Fruit fly (Drosophila melanogaster): ENCODE measurements around the gene CG1764.
A peak's percentile ranks its signal among the peaks of the same experiment; 100 is the strongest.

CG1764 gene

dm6 chrX:13251310-13251709, 50.9 kb downstream of the CG1764 start (continued):
- TF ChIP-seq Smox (GFP tag; optimal IDR thresholded peaks at IDR 0.05): peak; percentile 93
- peak; percentile 94 for TF ChIP-seq net (GFP tag; optimal IDR thresholded peaks at IDR 0.05)
- TF ChIP-seq CG10669 (GFP tag; optimal IDR thresholded peaks at IDR 0.05): peak; percentile 94
- TF ChIP-seq fkh (GFP tag; optimal IDR thresholded peaks at IDR 0.05): peak; percentile 29
- TF ChIP-seq CG3919 (GFP tag; optimal IDR thresholded peaks at IDR 0.05): peak; percentile 97
- peak; percentile 96 for TF ChIP-seq pdm3 (GFP tag; optimal IDR thresholded peaks at IDR 0.05)
- peak; percentile 71 for TF ChIP-seq Hr38 (GFP tag; optimal IDR thresholded peaks at IDR 0.05)
- peak; percentile 67 for TF ChIP-seq Eip93F (GFP tag; optimal IDR thresholded peaks at IDR 0.05)
- peak; percentile 86 for TF ChIP-seq CG6854 (GFP tag; optimal IDR thresholded peaks at IDR 0.05)
- TF ChIP-seq CG11762 (GFP tag; optimal IDR thresholded peaks at IDR 0.05; ENCODE audit: insufficient read depth): peak; percentile 91
- TF ChIP-seq CG6163 (GFP tag; IDR thresholded peaks at IDR 0.05): peak; percentile 97
- peak; percentile 94 for TF ChIP-seq CG10631 (GFP tag; optimal IDR thresholded peaks at IDR 0.05)
- TF ChIP-seq CG9139 (GFP tag; optimal IDR thresholded peaks at IDR 0.05): peak; percentile 88
- TF ChIP-seq vri (GFP tag; optimal IDR thresholded peaks at IDR 0.05): peak; percentile 92

dm6 chrX:13249732-13250395, 52.4 kb downstream of the CG1764 start:
- TF ChIP-seq CG32006 (GFP tag; optimal IDR thresholded peaks at IDR 0.05) (peak; percentile 62), Eip78C (GFP tag) (peak; percentile 7), CG8119 (GFP tag; IDR thresholded peaks at IDR 0.05) (peak; percentile 32; the same call in 1 of the 3 replicates), eg (GFP tag; IDR thresholded peaks at IDR 0.05) (0 out of 3 replicates have a peak, but pooled peaks have one; percentile 9), svp (GFP tag) (peak; percentile 20), acj6 (GFP tag; optimal IDR thresholded peaks at IDR 0.05) (no peak), CG6163 (GFP tag; IDR thresholded peaks at IDR 0.05) (0 out of 3 replicates have a peak, but pooled peaks have one; percentile 11), CG15336 (GFP tag; IDR thresholded peaks at IDR 0.05) (peak; percentile 49), esn (GFP tag; optimal IDR thresholded peaks at IDR 0.05) (no peak)

dm6 chrX:13248515-13248914, 53.7 kb downstream of the CG1764 start:
- TF ChIP-seq dac (GFP tag; optimal IDR thresholded peaks at IDR 0.05): no peak
- no peak for TF ChIP-seq Sox15 (GFP tag; optimal IDR thresholded peaks at IDR 0.05)
- no peak for TF ChIP-seq Eip78C (GFP tag)
- no peak for TF ChIP-seq salr (GFP tag; optimal IDR thresholded peaks at IDR 0.05)
- no peak for TF ChIP-seq CG6276 (GFP tag; optimal IDR thresholded peaks at IDR 0.05)

dm6 chrX:13247789-13248188, 54.4 kb downstream of the CG1764 start:
- TF ChIP-seq ss (GFP tag; optimal IDR thresholded peaks at IDR 0.05) (no peak), Hr4 (GFP tag; optimal IDR thresholded peaks at IDR 0.05) (no peak), Gug (GFP tag; IDR thresholded peaks at IDR 0.05) (no peak), Smox (GFP tag; optimal IDR thresholded peaks at IDR 0.05) (no peak), CG8632 (GFP tag; optimal IDR thresholded peaks at IDR 0.05) (no peak), CG3919 (GFP tag; optimal IDR thresholded peaks at IDR 0.05) (no peak), CG11762 (GFP tag; optimal IDR thresholded peaks at IDR 0.05; ENCODE audit: insufficient read depth) (no peak), Sox15 (GFP tag; optimal IDR thresholded peaks at IDR 0.05) (no peak), CG6276 (GFP tag; optimal IDR thresholded peaks at IDR 0.05) (no peak), acj6 (GFP tag; optimal IDR thresholded peaks at IDR 0.05) (no peak), Met (GFP tag; optimal IDR thresholded peaks at IDR 0.05) (no peak), Ets21C (GFP tag; optimal IDR thresholded peaks at IDR 0.05) (no peak), CG8319 (GFP tag; optimal IDR thresholded peaks at IDR 0.05) (no peak)

dm6 chrX:13245767-13246166, 56.4 kb downstream of the CG1764 start:
- TF ChIP-seq CG6792 (GFP tag; optimal IDR thresholded peaks at IDR 0.05): peak; percentile 67
- TF ChIP-seq Eip75B (GFP tag; optimal IDR thresholded peaks at IDR 0.05): peak; percentile 65
- peak; percentile 29 for TF ChIP-seq CG11762 (GFP tag; optimal IDR thresholded peaks at IDR 0.05; ENCODE audit: insufficient read depth)
- peak; percentile 71 for TF ChIP-seq achi (GFP tag; optimal IDR thresholded peaks at IDR 0.05)
- peak; percentile 64 for TF ChIP-seq CG34406 (GFP tag; optimal IDR thresholded peaks at IDR 0.05)
- TF ChIP-seq pdm3 (GFP tag; optimal IDR thresholded peaks at IDR 0.05): peak; percentile 60
- peak; percentile 24 for TF ChIP-seq CG4318 (GFP tag; optimal IDR thresholded peaks at IDR 0.05)
- TF ChIP-seq dac (GFP tag; optimal IDR thresholded peaks at IDR 0.05): no peak
- peak; percentile 68 for TF ChIP-seq topi (GFP tag; optimal IDR thresholded peaks at IDR 0.05)
- TF ChIP-seq Eip93F (GFP tag; optimal IDR thresholded peaks at IDR 0.05): peak; percentile 49
- peak; percentile 81 for TF ChIP-seq CG15336 (GFP tag; IDR thresholded peaks at IDR 0.05)
- TF ChIP-seq Ets21C (GFP tag; optimal IDR thresholded peaks at IDR 0.05): peak; percentile 30
- TF ChIP-seq acj6 (GFP tag; optimal IDR thresholded peaks at IDR 0.05): peak; percentile 81
- TF ChIP-seq CG10631 (GFP tag; optimal IDR thresholded peaks at IDR 0.05): peak; percentile 82
- TF ChIP-seq Hr38 (GFP tag; optimal IDR thresholded peaks at IDR 0.05): no peak
- TF ChIP-seq CG10669 (GFP tag; optimal IDR thresholded peaks at IDR 0.05): peak; percentile 59
- peak; percentile 78 for TF ChIP-seq CG6163 (GFP tag; IDR thresholded peaks at IDR 0.05)
- TF ChIP-seq CG3032 (tag; optimal IDR thresholded peaks at IDR 0.05): peak; percentile 36
- TF ChIP-seq spab (GFP tag; optimal IDR thresholded peaks at IDR 0.05): peak; percentile 42
- no peak for TF ChIP-seq fd85E (GFP tag; optimal IDR thresholded peaks at IDR 0.05)
- TF ChIP-seq Eip78C (GFP tag): peak; percentile 90
